Worm (Caenorhabditis elegans) whole organism, mixed stage, embryonic: ENCODE measurements around the gene fkh-3.

ENCODE experiments used
- blmp-1 ChIP-seq: fragments of 150-350 bp; optimal IDR thresholded peaks from 2 replicates; lab custom pipeline; 2014; ENCODE audit warnings: missing biosample characterization, missing genetic modification characterization
- ceh-83 ChIP-seq: fragments of 200-800 bp; sonication (Bioruptor generic); optimal IDR thresholded peaks from 2 replicates; lab custom pipeline; 2018; ENCODE audit warnings: mild to moderate bottlenecking, missing genetic modification characterization, missing compliant biosample characterization
- ces-1 ChIP-seq: fragments of 150-350 bp; optimal IDR thresholded peaks from 2 replicates; lab custom pipeline; 2014; ENCODE audit warnings: missing biosample characterization, missing genetic modification reagents, missing genetic modification characterization
- cnd-1 ChIP-seq: fragments of 200-800 bp; sonication (Bioruptor generic); optimal IDR thresholded peaks from 2 replicates; lab custom pipeline; 2018; ENCODE audit warnings: mild to moderate bottlenecking, missing genetic modification characterization, missing compliant biosample characterization
- elt-1 ChIP-seq: sonication (generic microtip); optimal IDR thresholded peaks from 2 replicates; lab custom pipeline; 2017; ENCODE audit warnings: missing genetic modification characterization, mild to moderate bottlenecking, missing compliant biosample characterization, antibody characterized with exemption, moderate library complexity, borderline replicate concordance; ENCODE audit not compliant: insufficient read depth
- nhr-12 ChIP-seq: fragments of 150-350 bp; optimal IDR thresholded peaks from 2 replicates; lab custom pipeline; 2014; ENCODE audit warnings: missing biosample characterization, missing genetic modification characterization

DNA sequence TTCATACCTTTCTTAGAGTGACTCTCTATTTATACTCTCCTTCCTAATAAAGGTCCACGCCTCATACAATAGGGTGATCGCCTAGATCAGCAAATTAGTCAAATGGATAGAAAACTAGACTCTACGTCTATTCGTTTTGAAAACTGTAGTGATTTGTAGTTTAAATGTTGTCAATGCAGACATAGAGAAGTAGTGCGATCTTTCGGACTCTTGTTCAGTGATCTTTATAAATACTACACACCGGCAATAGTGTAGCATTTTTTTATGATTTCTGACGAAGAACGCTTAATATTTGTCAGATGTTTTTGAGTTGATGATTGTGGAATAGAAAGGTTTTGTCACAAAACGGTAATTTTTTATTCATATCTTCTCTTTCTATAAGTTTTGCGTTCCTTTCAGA, 11.9 kb downstream of the fkh-3 start:
- no peak for TF ChIP-seq ceh-83 (GFP tag; lab: Kevin White, UChicago)
- no peak for TF ChIP-seq nhr-12 (tag; lab: Kevin White, UChicago)
- no peak for TF ChIP-seq elt-1
- TF ChIP-seq cnd-1 (tag; lab: Kevin White, UChicago), result no peak
- TF ChIP-seq blmp-1 (tag; lab: Kevin White, UChicago), result no peak
- TF ChIP-seq ces-1 (GFP tag; lab: Kevin White, UChicago), result no peak
